Worm (Caenorhabditis elegans) whole organism, L1 larva: Measurements from ENCODE around the gene F27D9.2.
A peak's percentile ranks its signal among the peaks of the same experiment; 100 is the strongest.

Experiments used
- C16A3.4 ChIP-seq: fragments of 150-350 bp; optimal IDR thresholded peaks from 2 replicates; lab custom pipeline; 2014; ENCODE audit warnings: missing biosample characterization, missing genetic modification characterization
- F16B12.6 ChIP-seq: fragments of 150-350 bp; optimal IDR thresholded peaks from 2 replicates; lab custom pipeline; 2014; ENCODE audit warnings: missing biosample characterization, missing genetic modification characterization
- Y116A8C.19 ChIP-seq: sonication (generic microtip); optimal IDR thresholded peaks from 2 replicates; lab custom pipeline; 2016; ENCODE audit warnings: missing compliant biosample characterization, missing genetic modification characterization, borderline replicate concordance
- alr-1 ChIP-seq: fragments of 200-800 bp; sonication (Bioruptor generic); optimal IDR thresholded peaks from 2 replicates; lab custom pipeline; 2018; ENCODE audit warnings: borderline replicate concordance, mild to moderate bottlenecking, missing genetic modification characterization, missing compliant biosample characterization
- blmp-1 ChIP-seq: fragments of 150-350 bp; optimal IDR thresholded peaks from 2 replicates; lab custom pipeline; 2014; ENCODE audit warnings: missing biosample characterization, missing genetic modification characterization
- ceh-63 ChIP-seq: fragments of 200-800 bp; sonication (Bioruptor generic); optimal IDR thresholded peaks from 2 replicates; lab custom pipeline; 2018; ENCODE audit warnings: mild to moderate bottlenecking, missing genetic modification characterization, missing compliant biosample characterization
- ceh-82 ChIP-seq, 3 experiments: fragments of 150-350 bp in 1 of 3; sonication (generic microtip) in 2 of 3; optimal IDR thresholded peaks; 2 replicates each; lab custom pipeline; 2014 to 2017; ENCODE audit warnings: missing biosample characterization in 3 of 3, missing genetic modification characterization in 3 of 3
- ceh-88 ChIP-seq: fragments of 200-800 bp; sonication (Bioruptor generic); IDR thresholded peaks from 2 replicates; pipeline ENCODE4 v1.3.6; 2022; ENCODE audit warnings: missing genetic modification characterization, missing compliant biosample characterization
- ceh-90 ChIP-seq: sonication (generic microtip); optimal IDR thresholded peaks from 2 replicates; lab custom pipeline; 2016; ENCODE audit warnings: missing genetic modification characterization, missing compliant biosample characterization
- dpl-1 ChIP-seq, 3 experiments: fragments of 150-350 bp in 2 of 3; sonication (generic microtip) in 1 of 3; optimal IDR thresholded peaks; 2 replicates each; lab custom pipeline; 2014 to 2017; ENCODE audit warnings: missing biosample characterization in 3 of 3, missing genetic modification characterization in 3 of 3, missing genetic modification reagents in 3 of 3
- dsc-1 ChIP-seq: sonication (generic microtip); optimal IDR thresholded peaks from 2 replicates; lab custom pipeline; 2016; ENCODE audit warnings: mild to moderate bottlenecking, missing genetic modification characterization, missing compliant biosample characterization
- efl-1 ChIP-seq, 4 experiments: fragments of 150-350 bp; optimal IDR thresholded peaks in 3 of 4; peaks in 1 of 4; 1 replicate in 1 of 4; 2 replicates in 3 of 4; lab custom pipeline; 2014; ENCODE audit warnings: missing biosample characterization in 2 of 4, missing genetic modification characterization in 2 of 4, missing genetic modification reagents in 2 of 4
- egl-13 ChIP-seq: sonication (generic microtip); optimal IDR thresholded peaks from 2 replicates; lab custom pipeline; 2016; ENCODE audit warnings: missing genotype, missing genetic modification reagents, missing genetic modification characterization, missing compliant biosample characterization
- egl-27 ChIP-seq, 2 experiments: fragments of 150-350 bp in 1 of 2; sonication (generic microtip); optimal IDR thresholded peaks; 3 replicates each; lab custom pipeline; 2017 to 2018; ENCODE audit warnings: missing biosample characterization in 2 of 2, missing genetic modification characterization in 2 of 2, missing genetic modification reagents in 2 of 2
- elt-2 ChIP-seq: sonication (generic microtip); optimal IDR thresholded peaks from 2 replicates; lab custom pipeline; 2016; ENCODE audit warnings: missing genetic modification characterization, mild to moderate bottlenecking, inconsistent platforms, missing compliant biosample characterization, missing genetic modification reagents
- fkh-10 ChIP-seq: sonication (generic microtip); optimal IDR thresholded peaks from 2 replicates; lab custom pipeline; 2017; ENCODE audit warnings: missing biosample characterization, missing genetic modification reagents, missing genetic modification characterization
- fkh-8 ChIP-seq: sonication (generic microtip); optimal IDR thresholded peaks from 2 replicates; lab custom pipeline; 2016; ENCODE audit warnings: mild to moderate bottlenecking, missing genetic modification characterization, missing compliant biosample characterization
- hlh-4 ChIP-seq: sonication (generic microtip); optimal IDR thresholded peaks from 2 replicates; lab custom pipeline; 2016; ENCODE audit warnings: mild to moderate bottlenecking, missing genetic modification characterization, missing compliant biosample characterization
- jun-1 ChIP-seq: fragments of 150-350 bp; optimal IDR thresholded peaks from 2 replicates; lab custom pipeline; 2014; ENCODE audit warnings: missing biosample characterization, missing genetic modification reagents, missing genetic modification characterization
- lin-13 ChIP-seq: fragments of 150-350 bp; optimal IDR thresholded peaks from 2 replicates; lab custom pipeline; 2014; ENCODE audit warnings: missing biosample characterization, missing genetic modification reagents, missing genetic modification characterization
- lin-15B ChIP-seq: fragments of 150-350 bp; sonication (generic microtip); optimal IDR thresholded peaks from 3 replicates; lab custom pipeline; 2014; ENCODE audit warnings: missing biosample characterization, missing genetic modification characterization
- lin-35 ChIP-seq, 2 experiments: fragments of 150-350 bp; optimal IDR thresholded peaks; 2 replicates each; lab custom pipeline; 2014; ENCODE audit warnings: missing biosample characterization in 2 of 2, missing genetic modification characterization in 2 of 2, missing genetic modification reagents in 2 of 2
- lin-39 ChIP-seq: fragments of 150-350 bp; optimal IDR thresholded peaks from 2 replicates; lab custom pipeline; 2014; ENCODE audit warnings: missing biosample characterization, missing genetic modification reagents, missing genetic modification characterization
- lir-3 ChIP-seq: sonication (generic microtip); optimal IDR thresholded peaks from 2 replicates; lab custom pipeline; 2016; ENCODE audit warnings: mild to moderate bottlenecking, missing genetic modification characterization, moderate library complexity, missing compliant biosample characterization; ENCODE audit not compliant: poor library complexity
- mdl-1 ChIP-seq, 2 experiments: fragments of 150-350 bp; optimal IDR thresholded peaks; 2 replicates each; lab custom pipeline; 2014 to 2017; ENCODE audit warnings: missing biosample characterization in 2 of 2, missing genetic modification characterization in 2 of 2, inconsistent platforms in 1 of 2
- mef-2 ChIP-seq: fragments of 150-350 bp; optimal IDR thresholded peaks from 2 replicates; lab custom pipeline; 2014; ENCODE audit warnings: missing biosample characterization, missing genetic modification characterization
- nhr-11 ChIP-seq: fragments of 150-350 bp; optimal IDR thresholded peaks from 2 replicates; lab custom pipeline; 2014; ENCODE audit warnings: missing biosample characterization, missing genetic modification characterization
- nhr-20 ChIP-seq: sonication (generic microtip); optimal IDR thresholded peaks from 2 replicates; lab custom pipeline; 2016; ENCODE audit warnings: mild to moderate bottlenecking, missing genetic modification characterization, missing compliant biosample characterization
- nhr-237 ChIP-seq: fragments of 150-350 bp; optimal IDR thresholded peaks from 2 replicates; lab custom pipeline; 2014; ENCODE audit warnings: missing biosample characterization, missing genetic modification characterization
- nhr-28 ChIP-seq: fragments of 150-350 bp; optimal IDR thresholded peaks from 2 replicates; lab custom pipeline; 2014; ENCODE audit warnings: missing biosample characterization, missing genetic modification characterization
- nhr-47 ChIP-seq: sonication (generic microtip); optimal IDR thresholded peaks from 2 replicates; lab custom pipeline; 2016; ENCODE audit warnings: mild to moderate bottlenecking, missing genetic modification characterization, moderate library complexity, missing compliant biosample characterization
- nhr-77 ChIP-seq: fragments of 150-350 bp; optimal IDR thresholded peaks from 2 replicates; lab custom pipeline; 2014; ENCODE audit warnings: missing biosample characterization, missing genetic modification characterization
- nhr-85 ChIP-seq: sonication (generic microtip); peaks from one replicate; lab custom pipeline; 2016; ENCODE audit warnings: missing genetic modification characterization, inconsistent platforms, missing compliant biosample characterization
- nhr-90 ChIP-seq: sonication (generic microtip); optimal IDR thresholded peaks from 2 replicates; lab custom pipeline; 2016; ENCODE audit warnings: mild to moderate bottlenecking, missing genetic modification characterization, missing compliant biosample characterization; ENCODE audit not compliant: poor library complexity
- pag-3 ChIP-seq: sonication (generic microtip); optimal IDR thresholded peaks from 2 replicates; lab custom pipeline; 2017; ENCODE audit warnings: missing genetic modification characterization, mild to moderate bottlenecking, missing compliant biosample characterization, antibody characterized with exemption, borderline replicate concordance; ENCODE audit not compliant: insufficient read depth
- pax-3 ChIP-seq: fragments of 200-800 bp; sonication (Bioruptor generic); optimal IDR thresholded peaks from 2 replicates; lab custom pipeline; 2018; ENCODE audit warnings: mild to moderate bottlenecking, missing genetic modification characterization, moderate library complexity, missing compliant biosample characterization
- pqm-1 ChIP-seq: sonication (generic microtip); optimal IDR thresholded peaks from 3 replicates; lab custom pipeline; 2017; ENCODE audit warnings: missing biosample characterization, missing genetic modification characterization
- rnt-1 ChIP-seq: sonication (generic microtip); optimal IDR thresholded peaks from 2 replicates; lab custom pipeline; 2016; ENCODE audit warnings: mild to moderate bottlenecking, missing genetic modification characterization, moderate library complexity, missing compliant biosample characterization
- skn-1 ChIP-seq: fragments of 150-350 bp; optimal IDR thresholded peaks from 2 replicates; lab custom pipeline; 2014; ENCODE audit warnings: missing biosample characterization, missing genetic modification characterization
- snpc-4 ChIP-seq: fragments of 150-350 bp; optimal IDR thresholded peaks from 2 replicates; lab custom pipeline; 2014; ENCODE audit warnings: missing biosample characterization, missing genetic modification characterization
- snu-23 ChIP-seq: sonication (generic microtip); optimal IDR thresholded peaks from 2 replicates; lab custom pipeline; 2016; ENCODE audit warnings: missing genetic modification characterization, missing compliant biosample characterization
- sup-37 ChIP-seq: fragments of 200-800 bp; sonication (Bioruptor generic); optimal IDR thresholded peaks from 2 replicates; lab custom pipeline; 2018; ENCODE audit warnings: mild to moderate bottlenecking, missing genetic modification characterization, missing compliant biosample characterization
- tlp-1 ChIP-seq: fragments of 150-350 bp; optimal IDR thresholded peaks from 2 replicates; lab custom pipeline; 2014; ENCODE audit warnings: missing biosample characterization, missing genetic modification characterization
- unc-130 ChIP-seq: fragments of 150-350 bp; optimal IDR thresholded peaks from 2 replicates; lab custom pipeline; 2017; ENCODE audit warnings: missing biosample characterization, missing genetic modification characterization, inconsistent platforms
- unc-30 ChIP-seq: sonication (generic microtip); optimal IDR thresholded peaks from 2 replicates; lab custom pipeline; 2017; ENCODE audit warnings: missing biosample characterization, missing genetic modification characterization
- unc-62 ChIP-seq: fragments of 150-350 bp; optimal IDR thresholded peaks from 2 replicates; lab custom pipeline; 2014; ENCODE audit warnings: missing biosample characterization, missing genetic modification reagents, missing genetic modification characterization
- unc-98 ChIP-seq: fragments of 200-800 bp; sonication (Bioruptor generic); IDR thresholded peaks from 2 replicates; pipeline ENCODE4 v1.3.6; 2022; ENCODE audit warnings: missing genetic modification characterization, missing compliant biosample characterization
- vab-15 ChIP-seq: sonication (generic microtip); optimal IDR thresholded peaks from 2 replicates; lab custom pipeline; 2017; ENCODE audit warnings: missing genotype, mild to moderate bottlenecking, missing genetic modification characterization, missing compliant biosample characterization
- xbp-1 ChIP-seq: sonication (generic microtip); optimal IDR thresholded peaks from 2 replicates; lab custom pipeline; 2016; ENCODE audit warnings: missing genetic modification characterization, missing compliant biosample characterization
- zip-4 ChIP-seq: fragments of 200-800 bp; sonication (Bioruptor generic); optimal IDR thresholded peaks from 2 replicates; lab custom pipeline; 2018; ENCODE audit warnings: mild to moderate bottlenecking, missing genetic modification characterization, moderate library complexity, missing compliant biosample characterization
- ztf-11 ChIP-seq, 2 experiments: sonication (generic microtip); optimal IDR thresholded peaks; 2 replicates each; lab custom pipeline; 2016 to 2017; ENCODE audit warnings: missing genetic modification characterization in 2 of 2, missing biosample characterization in 1 of 2, missing compliant biosample characterization in 1 of 2

The F27D9.2 gene

DNA sequence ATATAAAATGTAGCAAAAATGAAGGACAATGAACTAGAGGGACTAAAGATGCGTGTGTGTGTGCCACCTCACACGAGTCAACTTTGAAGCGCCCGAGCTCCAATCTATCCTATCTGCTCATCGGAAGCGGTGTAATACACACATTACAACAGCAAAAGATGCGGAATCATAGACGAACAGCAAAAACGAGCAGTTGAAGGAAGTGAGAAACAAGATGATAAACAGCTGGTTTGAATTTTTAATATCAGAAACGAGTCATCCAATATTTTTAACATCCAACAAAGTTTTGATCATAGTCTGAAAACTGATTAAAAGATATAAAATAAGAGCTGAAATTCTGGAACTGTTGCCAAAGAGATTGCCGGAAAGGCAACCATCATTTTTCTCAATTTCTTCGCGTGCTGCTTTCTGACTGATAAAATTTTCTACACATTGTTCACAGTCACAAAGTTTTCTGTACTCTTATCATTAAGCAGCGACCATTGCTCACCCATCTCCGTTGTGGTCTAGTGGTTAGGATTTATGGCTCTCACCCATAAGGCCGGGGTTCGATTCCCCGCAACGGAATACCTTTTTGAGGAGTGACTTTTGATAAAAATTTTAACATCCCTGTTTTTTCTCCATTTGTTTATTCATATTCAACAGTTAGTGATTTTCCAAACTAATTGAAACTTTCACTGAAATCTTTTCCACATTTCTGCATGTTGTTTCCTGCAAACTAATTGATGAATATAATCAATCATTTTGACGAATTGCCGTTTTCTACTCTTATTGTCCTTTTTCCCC, 7.9 kb downstream of the F27D9.2 start, which contains the start of gene stn-2 (continued):
- TF ChIP-seq egl-13 (tag; lab: Kevin White, UChicago) (no peak), vab-15 (tag; lab: Kevin White, UChicago) (no peak), nhr-28 (tag; lab: Kevin White, UChicago) (no peak), mef-2 (tag; lab: Kevin White, UChicago) (no peak), hlh-4 (tag; lab: Kevin White, UChicago) (no peak), dsc-1 (peak; percentile 53), egl-27 (tag; optimal IDR thresholded peaks at IDR 0.05; lab: Kevin White, UChicago) (no peak), lin-15B (tag; lab: Kevin White, UChicago) (no peak), ceh-90 (tag; lab: Kevin White, UChicago) (no peak), unc-62 (GFP tag; lab: Kevin White, UChicago) (no peak), efl-1 (optimal IDR thresholded peaks at IDR 0.05; lab: Kevin White, UChicago) (no peak), efl-1 (GFP tag; optimal IDR thresholded peaks at IDR 0.05 in 1 of 2; lab: Kevin White, UChicago) (peak in 1 of 2 experiments; percentile 8), nhr-90 (tag; lab: Kevin White, UChicago) (peak; percentile 51), ceh-82 (tag; optimal IDR thresholded peaks at IDR 0.05; lab: Kevin White, UChicago) (no peak), sup-37 (GFP tag; lab: Kevin White, UChicago) (no peak), ceh-63 (GFP tag; lab: Kevin White, UChicago) (no peak), xbp-1 (tag; lab: Kevin White, UChicago) (no peak), zip-4 (GFP tag; lab: Kevin White, UChicago) (peak; percentile 1), ztf-11 (tag; optimal IDR thresholded peaks at IDR 0.05; lab: Kevin White, UChicago) (no peak), lin-39 (tag; lab: Kevin White, UChicago) (no peak), nhr-11 (tag; lab: Kevin White, UChicago) (no peak), tlp-1 (tag; lab: Kevin White, UChicago) (no peak), rnt-1 (tag; lab: Kevin White, UChicago) (peak; percentile 17), nhr-85 (no peak), lin-13 (no peak), alr-1 (tag; lab: Kevin White, UChicago) (no peak), skn-1 (tag; lab: Kevin White, UChicago) (no peak), nhr-237 (tag; lab: Kevin White, UChicago) (no peak), unc-130 (tag; lab: Kevin White, UChicago) (no peak), jun-1 (no peak), nhr-20 (tag; lab: Kevin White, UChicago) (peak; percentile 34), pqm-1 (no peak), mdl-1 (tag; optimal IDR thresholded peaks at IDR 0.05; lab: Kevin White, UChicago) (peak in 1 of 2 experiments; percentile 9), nhr-47 (no peak), C16A3.4 (tag; lab: Kevin White, UChicago) (no peak), snpc-4 (tag; lab: Kevin White, UChicago) (no peak), pax-3 (tag; lab: Kevin White, UChicago) (no peak), unc-30 (tag; lab: Kevin White, UChicago) (no peak), Y116A8C.19 (tag; lab: Kevin White, UChicago) (no peak), unc-98 (GFP tag; lab: Robert Waterston, UW) (no peak), dpl-1 (GFP tag; optimal IDR thresholded peaks at IDR 0.05; lab: Kevin White, UChicago) (no peak), snu-23 (GFP tag; lab: Kevin White, UChicago) (peak; percentile 23), F16B12.6 (tag; lab: Kevin White, UChicago) (no peak), lir-3 (no peak), blmp-1 (tag; lab: Kevin White, UChicago) (peak; percentile 17), lin-35 (GFP tag; optimal IDR thresholded peaks at IDR 0.05; lab: Kevin White, UChicago) (peak in 1 of 2 experiments; percentile 36), elt-2 (no peak), pag-3 (no peak), nhr-77 (tag; lab: Kevin White, UChicago) (no peak), fkh-10 (GFP tag; lab: Kevin White, UChicago) (no peak), fkh-8 (tag; lab: Kevin White, UChicago) (no peak), ceh-88 (GFP tag; lab: Robert Waterston, UW) (no peak)
- TF ChIP-seq, all 84 proteins: peak for 13
